Fruit fly (Drosophila melanogaster): Measurements from ENCODE around the gene CG13083.
A peak's percentile ranks its signal among the peaks of the same experiment; 100 is the strongest.

Gene CG13083

dm6 chr2L:19517154-19517814 lies 30.0 kb downstream of the CG13083 start, which contains the start of gene Hasp (continued):
- TF ChIP-seq Gug (GFP tag; IDR thresholded peaks at IDR 0.05) (peak; percentile 45; the same call in 2 of the 4 replicates), E2f2 (GFP tag; IDR thresholded peaks at IDR 0.05) (peak; percentile 33), fd96Cb (tag; optimal IDR thresholded peaks at IDR 0.05) (peak; percentile 69), CG12744 (GFP tag; optimal IDR thresholded peaks at IDR 0.05) (no peak), vnd (GFP tag; IDR thresholded peaks at IDR 0.05; ENCODE audit: partially characterized antibody) (peak; percentile 74), Ptx1 (GFP tag; IDR thresholded peaks at IDR 0.05) (peak; percentile 51), Bgb (GFP tag; IDR thresholded peaks at IDR 0.05; ENCODE audit: partially characterized antibody) (peak; percentile 58), bbx (GFP tag; IDR thresholded peaks at IDR 0.05; ENCODE audit: partially characterized antibody) (peak; percentile 89), CG10431 (GFP tag; optimal IDR thresholded peaks at IDR 0.05) (no peak), Asciz (GFP tag; optimal IDR thresholded peaks at IDR 0.05) (peak; percentile 58), CG7963 (GFP tag; IDR thresholded peaks at IDR 0.05; ENCODE audit: partially characterized antibody) (peak; percentile 77), Drgx (GFP tag; IDR thresholded peaks at IDR 0.05) (no peak), CrebB (tag; optimal IDR thresholded peaks at IDR 0.05) (no peak), ro (GFP tag; IDR thresholded peaks at IDR 0.05) (0 out of 2 replicates have a peak, but pooled peaks have one; percentile 19), CG9797 (GFP tag; optimal IDR thresholded peaks at IDR 0.05) (no peak), nau (GFP tag; optimal IDR thresholded peaks at IDR 0.05) (no peak), Med (GFP tag) (peak; percentile 81), pum (GFP tag; optimal IDR thresholded peaks at IDR 0.05) (no peak), chinmo (GFP tag; IDR thresholded peaks at IDR 0.05; ENCODE audit: partially characterized antibody) (peak; percentile 72; the same call in 1 of the 4 replicates), chm (GFP tag; IDR thresholded peaks at IDR 0.05) (no peak; the same call in 1 of the 2 replicates), Mad (GFP tag; optimal IDR thresholded peaks at IDR 0.05) (no peak), tap (tag; optimal IDR thresholded peaks at IDR 0.05) (no peak), sug (tag; optimal IDR thresholded peaks at IDR 0.05) (peak; percentile 42), chif (GFP tag; optimal IDR thresholded peaks at IDR 0.05) (no peak), ac (GFP tag; optimal IDR thresholded peaks at IDR 0.05) (no peak), Hsf (GFP tag; optimal IDR thresholded peaks at IDR 0.05) (peak; percentile 18), Sry-δ (GFP tag; optimal IDR thresholded peaks at IDR 0.05) (no peak), CG2120 (GFP tag; optimal IDR thresholded peaks at IDR 0.05) (peak; percentile 39), CG12769 (tag; optimal IDR thresholded peaks at IDR 0.05) (no peak), CG18011 (GFP tag; optimal IDR thresholded peaks at IDR 0.05) (peak; percentile 12), da (GFP tag; optimal IDR thresholded peaks at IDR 0.05) (no peak), CG30403 (GFP tag; optimal IDR thresholded peaks at IDR 0.05) (peak; percentile 51), CG33213 (GFP tag; optimal IDR thresholded peaks at IDR 0.05) (no peak), CG3838 (GFP tag; optimal IDR thresholded peaks at IDR 0.05) (no peak), CG30431 (GFP tag; optimal IDR thresholded peaks at IDR 0.05) (no peak), az2 (GFP tag; optimal IDR thresholded peaks at IDR 0.05) (peak; percentile 64), CG16779 (GFP tag; IDR thresholded peaks at IDR 0.05) (no peak), en (GFP tag; optimal IDR thresholded peaks at IDR 0.05) (no peak), CG31365 (tag; optimal IDR thresholded peaks at IDR 0.05) (no peak), peb (GFP tag; IDR thresholded peaks at IDR 0.05) (no peak), mirr (GFP tag; optimal IDR thresholded peaks at IDR 0.05) (peak; percentile 8), CG9727 (GFP tag; optimal IDR thresholded peaks at IDR 0.05) (peak; percentile 61), CG12104 (GFP tag; optimal IDR thresholded peaks at IDR 0.05) (peak; percentile 36), ato (GFP tag; IDR thresholded peaks at IDR 0.05; ENCODE audit: partially characterized antibody) (peak; percentile 88), psq (GFP tag; optimal IDR thresholded peaks at IDR 0.05) (no peak), Eip74EF (GFP tag; optimal IDR thresholded peaks at IDR 0.05) (peak in 1 of 2 experiments; percentile 67), rib (GFP tag; IDR thresholded peaks at IDR 0.05) (no peak), Lim3 (GFP tag; IDR thresholded peaks at IDR 0.05) (no peak), bab2 (GFP tag; optimal IDR thresholded peaks at IDR 0.05) (no peak), gfzf (GFP tag; optimal IDR thresholded peaks at IDR 0.05) (no peak)

Measured in whole organism, embryonic.